Worm (Caenorhabditis elegans): ENCODE results near the gene str-262.

DNA sequence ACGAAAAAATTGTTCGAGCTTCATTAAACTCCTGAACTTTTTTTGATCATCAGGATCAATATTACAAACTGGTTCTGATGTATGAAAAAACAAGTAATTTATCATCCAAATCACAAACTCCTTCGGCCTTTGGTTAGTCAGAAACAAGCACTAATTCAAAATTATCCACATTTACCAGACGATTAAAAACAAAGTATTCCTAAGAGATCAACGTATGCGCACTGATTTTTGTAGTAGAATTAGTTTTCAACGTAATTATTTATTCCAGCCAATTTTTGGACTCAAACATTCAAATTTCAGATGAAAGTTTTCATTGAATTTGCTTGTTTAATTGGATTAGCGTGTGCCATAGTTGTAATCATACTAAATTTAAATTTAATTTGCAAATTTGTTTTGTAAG, 45.7 kb downstream of the str-262 start, which contains the start of gene srbc-38:
- TF ChIP-seq dao-5 (tag; optimal IDR thresholded peaks at IDR 0.05), result no peak
- no peak for TF ChIP-seq him-1 (tag; optimal IDR thresholded peaks at IDR 0.05)
- TF ChIP-seq W03F9.2 (tag; optimal IDR thresholded peaks at IDR 0.05), result no peak
